Fruit fly (Drosophila melanogaster) whole organism, embryonic: Measurements from ENCODE around the gene CG33093.

Source experiments
- CG11398 ChIP-seq: fragments of 200-800 bp; sonication (Bioruptor generic); optimal IDR thresholded peaks from 2 replicates; lab custom pipeline; 2016; ENCODE audit warnings: missing biosample characterization, missing genetic modification characterization
- CG12071 ChIP-seq: fragments of 200-800 bp; sonication (Bioruptor generic); optimal IDR thresholded peaks from 3 replicates; lab custom pipeline; 2018; ENCODE audit warnings: missing biosample characterization, mild to moderate bottlenecking, missing genetic modification characterization
- CG1233 ChIP-seq: fragments of 200-800 bp; sonication (Bioruptor generic); optimal IDR thresholded peaks from 4 replicates; lab custom pipeline; 2018; ENCODE audit warnings: missing biosample characterization, mild to moderate bottlenecking, missing genetic modification characterization
- CG13296 ChIP-seq: fragments of 200-800 bp; sonication (Bioruptor generic); optimal IDR thresholded peaks from 3 replicates; lab custom pipeline; 2018; ENCODE audit warnings: missing biosample characterization, mild to moderate bottlenecking, missing genetic modification characterization
- CG14441 ChIP-seq: fragments of 200-800 bp; sonication (Bioruptor generic); IDR thresholded peaks from 2 replicates; pipeline ENCODE4 v1.3.6; 2022; ENCODE audit warnings: missing biosample characterization, missing genetic modification characterization
- CG15011 ChIP-seq: fragments of 200-800 bp; sonication (Bioruptor generic); optimal IDR thresholded peaks from 3 replicates; lab custom pipeline; 2018; ENCODE audit warnings: missing biosample characterization, mild to moderate bottlenecking, missing genetic modification characterization
- CG15514 ChIP-seq: fragments of 200-800 bp; sonication (Bioruptor generic); optimal IDR thresholded peaks from 3 replicates; lab custom pipeline; 2017; ENCODE audit warnings: missing biosample characterization, missing genetic modification characterization, mild to moderate bottlenecking, moderate library complexity, missing genetic modification reagents
- CG15601 ChIP-seq: fragments of 200-800 bp; sonication (Bioruptor generic); optimal IDR thresholded peaks from 3 replicates; lab custom pipeline; 2019; ENCODE audit warnings: missing biosample characterization, mild to moderate bottlenecking, missing genetic modification characterization, moderate library complexity
- CG18476 ChIP-seq: fragments of 200-800 bp; sonication (Bioruptor generic); optimal IDR thresholded peaks from 2 replicates; lab custom pipeline; 2016; ENCODE audit warnings: missing biosample characterization, mild to moderate bottlenecking, missing genetic modification characterization
- CG2116 ChIP-seq: fragments of 200-800 bp; sonication (Bioruptor generic); optimal IDR thresholded peaks from 3 replicates; lab custom pipeline; 2018; ENCODE audit warnings: missing biosample characterization, mild to moderate bottlenecking, missing genetic modification characterization
- CG2199 ChIP-seq: fragments of 200-800 bp; sonication (Bioruptor generic); IDR thresholded peaks from 3 replicates; pipeline ENCODE4 v1.3.6; 2022; ENCODE audit warnings: missing biosample characterization, missing genetic modification characterization
- CG3065 ChIP-seq: fragments of 200-800 bp; sonication (Bioruptor generic); optimal IDR thresholded peaks from 2 replicates; lab custom pipeline; 2016; ENCODE audit warnings: missing biosample characterization, missing genetic modification characterization
- CG32772 ChIP-seq: fragments of 200-800 bp; sonication (Bioruptor generic); IDR thresholded peaks from 2 replicates; pipeline ENCODE4 v1.3.6; 2022; ENCODE audit warnings: missing biosample characterization, missing genetic modification characterization
- CG42726 ChIP-seq: fragments of 200-800 bp; sonication (Bioruptor generic); IDR thresholded peaks from 2 replicates; pipeline ENCODE4 v1.3.6; 2022; ENCODE audit warnings: missing biosample characterization, missing genetic modification characterization; ENCODE audit not compliant: partially characterized antibody
- CG5953 ChIP-seq: fragments of 200-800 bp; sonication (Bioruptor generic); IDR thresholded peaks from 2 replicates; pipeline ENCODE4 v1.3.6; 2022; ENCODE audit warnings: missing biosample characterization, missing genetic modification characterization
- CG8924 ChIP-seq: fragments of 200-800 bp; optimal IDR thresholded peaks from 3 replicates; lab custom pipeline; 2019; ENCODE audit warnings: missing biosample characterization, mild to moderate bottlenecking, missing genetic modification characterization, moderate library complexity
- CG9215 ChIP-seq: fragments of 200-800 bp; sonication (Bioruptor generic); IDR thresholded peaks from 2 replicates; pipeline ENCODE4 v1.3.6; 2022; ENCODE audit warnings: missing biosample characterization, missing genetic modification characterization
- Chrac-16 ChIP-seq: fragments of 200-800 bp; sonication (Bioruptor generic); optimal IDR thresholded peaks from 3 replicates; lab custom pipeline; 2016; ENCODE audit warnings: missing biosample characterization, missing genetic modification characterization
- Dll ChIP-seq: fragments of 200-800 bp; sonication (Bioruptor generic); IDR thresholded peaks from 4 replicates; pipeline ENCODE4 v1.3.6; 2022; ENCODE audit warnings: missing biosample characterization, missing genetic modification characterization; ENCODE audit not compliant: partially characterized antibody
- Dp ChIP-seq: fragments of 200-800 bp; sonication (Bioruptor generic); optimal IDR thresholded peaks from 2 replicates; lab custom pipeline; 2018; ENCODE audit warnings: missing biosample characterization, mild to moderate bottlenecking, missing genetic modification characterization, moderate library complexity
- H2.0 ChIP-seq: fragments of 200-800 bp; sonication (Bioruptor generic); IDR thresholded peaks from 2 replicates; pipeline ENCODE4 v1.3.6; 2022; ENCODE audit warnings: missing biosample characterization, missing genetic modification characterization
- HHEX ChIP-seq: fragments of 200-800 bp; sonication (Bioruptor generic); optimal IDR thresholded peaks from 3 replicates; lab custom pipeline; 2017; ENCODE audit warnings: missing biosample characterization, mild to moderate bottlenecking, missing genetic modification characterization, missing genetic modification reagents
- HmgD ChIP-seq: fragments of 200-800 bp; sonication (Bioruptor generic); optimal IDR thresholded peaks from 3 replicates; lab custom pipeline; 2016; ENCODE audit warnings: missing biosample characterization, missing genetic modification characterization
- HmgZ ChIP-seq: fragments of 200-800 bp; sonication (Bioruptor generic); optimal IDR thresholded peaks from 2 replicates; lab custom pipeline; 2018; ENCODE audit warnings: missing biosample characterization, mild to moderate bottlenecking, missing genetic modification characterization
- Hr78 ChIP-seq, 2 experiments: fragments of 200-800 bp in 1 of 2; fragments of >200 bp in 1 of 2; sonication (Bioruptor generic) in 1 of 2; optimal IDR thresholded peaks; 2 replicates each; lab custom pipeline; 2017 to 2019; ENCODE audit warnings: missing biosample characterization in 2 of 2, missing genetic modification characterization in 2 of 2, mild to moderate bottlenecking in 1 of 2, moderate library complexity in 1 of 2
- Lhr ChIP-seq: fragments of 200-800 bp; sonication (Bioruptor generic); optimal IDR thresholded peaks from 3 replicates; lab custom pipeline; 2017; ENCODE audit warnings: mild to moderate bottlenecking, missing biosample characterization, missing genetic modification reagents, missing genetic modification characterization
- MBD-R2 ChIP-seq: fragments of 200-800 bp; sonication (Bioruptor generic); IDR thresholded peaks from 2 replicates; pipeline ENCODE4 v1.3.6; 2022; ENCODE audit warnings: missing biosample characterization, missing genetic modification characterization
- Neu2 ChIP-seq: fragments of 200-800 bp; sonication (Bioruptor generic); optimal IDR thresholded peaks from 3 replicates; lab custom pipeline; 2016; ENCODE audit warnings: missing biosample characterization, missing genetic modification characterization, borderline replicate concordance
- Nf-YC ChIP-seq: fragments of 200-800 bp; optimal IDR thresholded peaks from 3 replicates; lab custom pipeline; 2019; ENCODE audit warnings: missing biosample characterization, mild to moderate bottlenecking, missing genetic modification characterization, moderate library complexity
- Ravus ChIP-seq: fragments of 200-800 bp; sonication (Bioruptor generic); IDR thresholded peaks from 2 replicates; pipeline ENCODE4 v1.3.6; 2022; ENCODE audit warnings: missing biosample characterization, missing genetic modification characterization
- Rfx ChIP-seq: fragments of 200-800 bp; sonication (Bioruptor generic); IDR thresholded peaks from 2 replicates; pipeline ENCODE4 v1.3.6; 2022; ENCODE audit warnings: missing biosample characterization, missing genetic modification characterization
- Sin3A ChIP-seq: fragments of >200 bp; optimal IDR thresholded peaks from 2 replicates; lab custom pipeline; 2018
- Stat92E ChIP-seq, 3 experiments: fragments of >200 bp in 2 of 3; fragments of 200-800 bp in 1 of 3; sonication (Bioruptor generic) in 1 of 3; optimal IDR thresholded peaks; 2 replicates each; lab custom pipeline; 2017 to 2019; ENCODE audit warnings: missing biosample characterization in 3 of 3, missing genetic modification characterization in 3 of 3, mild to moderate bottlenecking in 1 of 3, moderate library complexity in 1 of 3
- Usf ChIP-seq: fragments of 200-800 bp; sonication (Bioruptor generic); optimal IDR thresholded peaks from 2 replicates; lab custom pipeline; 2017; ENCODE audit warnings: missing genotype, missing biosample characterization, missing genetic modification characterization
- Vsx1 ChIP-seq: fragments of 200-800 bp; sonication (Bioruptor generic); optimal IDR thresholded peaks from 2 replicates; lab custom pipeline; 2017; ENCODE audit warnings: missing biosample characterization, mild to moderate bottlenecking, missing genetic modification characterization, missing genetic modification reagents
- bab2 ChIP-seq: fragments of 200-800 bp; sonication (Bioruptor generic); optimal IDR thresholded peaks from 2 replicates; lab custom pipeline; 2016; ENCODE audit warnings: missing biosample characterization, missing genetic modification characterization
- ci ChIP-seq: fragments of 200-800 bp; sonication (Bioruptor generic); IDR thresholded peaks from 3 replicates; pipeline ENCODE4 v1.3.6; 2022; ENCODE audit warnings: missing biosample characterization, missing genetic modification characterization
- crc ChIP-seq: fragments of 200-800 bp; sonication (Bioruptor generic); optimal IDR thresholded peaks from 2 replicates; lab custom pipeline; 2016; ENCODE audit warnings: missing biosample characterization, missing genetic modification characterization
- ewg ChIP-seq: fragments of 200-800 bp; sonication (Bioruptor generic); optimal IDR thresholded peaks from 3 replicates; lab custom pipeline; 2017; ENCODE audit warnings: mild to moderate bottlenecking, missing biosample characterization, missing genetic modification reagents, missing genetic modification characterization
- insv ChIP-seq, 2 experiments: fragments of 200-800 bp; sonication (Bioruptor generic); optimal IDR thresholded peaks; 3 replicates each; lab custom pipeline; 2016 to 2018; ENCODE audit warnings: missing biosample characterization in 2 of 2, missing genetic modification characterization in 2 of 2
- jing ChIP-seq: fragments of 200-800 bp; sonication (Bioruptor generic); optimal IDR thresholded peaks from 2 replicates; lab custom pipeline; 2018; ENCODE audit warnings: missing biosample characterization, mild to moderate bottlenecking, missing genetic modification characterization
- mld ChIP-seq: fragments of 200-800 bp; sonication (Bioruptor generic); IDR thresholded peaks from 3 replicates; pipeline ENCODE4 v1.3.6; 2022; ENCODE audit warnings: missing biosample characterization, missing genetic modification characterization; ENCODE audit not compliant: partially characterized antibody
- otp ChIP-seq: fragments of 200-800 bp; sonication (Bioruptor generic); IDR thresholded peaks from 3 replicates; pipeline ENCODE4, ENCODE4 v1.3.6; 2022; ENCODE audit warnings: missing biosample characterization, missing genetic modification characterization
- rib ChIP-seq: fragments of 200-800 bp; sonication (Bioruptor generic); IDR thresholded peaks from 2 replicates; pipeline ENCODE4 v1.3.6; 2022; ENCODE audit warnings: missing biosample characterization, missing genetic modification characterization
- sens ChIP-seq: fragments of 200-800 bp; sonication (Bioruptor generic); peaks from one replicate; lab custom pipeline; 2016; ENCODE audit warnings: missing biosample characterization, missing genetic modification characterization
- tin ChIP-seq: fragments of 200-800 bp; sonication (Bioruptor generic); optimal IDR thresholded peaks from 3 replicates; lab custom pipeline; 2016; ENCODE audit warnings: missing biosample characterization, missing genetic modification characterization
- tio ChIP-seq: fragments of 200-800 bp; sonication (Bioruptor generic); optimal IDR thresholded peaks from 2 replicates; lab custom pipeline; 2017; ENCODE audit warnings: missing biosample characterization, missing genetic modification characterization, inconsistent platforms
- trem ChIP-seq: fragments of 200-800 bp; optimal IDR thresholded peaks from 3 replicates; lab custom pipeline; 2019; ENCODE audit warnings: missing biosample characterization, mild to moderate bottlenecking, missing genetic modification characterization, moderate library complexity
- vnd ChIP-seq: fragments of 200-800 bp; sonication (Bioruptor generic); IDR thresholded peaks from 3 replicates; pipeline ENCODE4 v1.3.6; 2022; ENCODE audit warnings: missing biosample characterization, missing genetic modification characterization; ENCODE audit not compliant: partially characterized antibody
- wdn ChIP-seq: fragments of 200-800 bp; sonication (Bioruptor generic); IDR thresholded peaks from 2 replicates; pipeline ENCODE4 v1.3.6; 2022; ENCODE audit warnings: missing biosample characterization, missing genetic modification characterization

The CG33093 gene

DNA sequence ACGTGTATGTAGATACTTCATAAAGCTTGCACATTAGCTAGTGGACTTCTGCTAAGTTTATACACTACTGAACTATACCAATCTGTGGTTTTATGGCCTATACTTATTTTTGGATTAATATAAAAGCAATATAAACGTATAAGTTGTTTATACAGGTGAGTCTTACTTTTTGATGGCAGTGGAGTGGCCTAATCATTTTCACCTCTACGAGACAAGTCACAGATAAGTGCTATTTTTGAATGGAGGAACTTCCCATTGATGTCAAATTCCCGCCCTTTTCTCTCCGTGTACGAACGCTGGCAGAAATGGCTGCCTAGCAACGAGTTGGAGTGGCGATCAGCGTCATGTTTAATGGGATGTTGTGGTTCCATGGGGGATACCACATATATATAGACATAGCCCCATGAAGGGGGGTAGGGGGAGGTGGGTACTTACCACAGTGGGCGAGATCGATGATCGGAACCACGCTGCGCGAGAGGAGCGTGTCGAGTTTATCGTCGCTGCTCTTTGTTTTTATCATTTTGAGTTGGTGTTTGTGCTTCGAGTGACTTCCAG, 5.3 kb downstream of the CG33093 start (continued):
- TF ChIP-seq Dll (GFP tag; lab: Robert Waterston, UW) (no peak), Rfx (GFP tag; lab: Robert Waterston, UW) (peak; percentile 53), ci (GFP tag; lab: Robert Waterston, UW) (no peak), CG5953 (GFP tag; lab: Robert Waterston, UW) (no peak), CG42726 (GFP tag; lab: Robert Waterston, UW) (no peak), HmgZ (tag; lab: Kevin White, UChicago) (no peak), CG2199 (no peak), CG15011 (GFP tag; lab: Kevin White, UChicago) (no peak), CG18476 (GFP tag; lab: Kevin White, UChicago) (peak; percentile 11), MBD-R2 (no peak; the same call in 1 of the 2 replicates), CG1233 (GFP tag; lab: Kevin White, UChicago) (no peak), tio (GFP tag; lab: Kevin White, UChicago) (peak; percentile 43), otp (GFP tag; lab: Robert Waterston, UW) (0 out of 3 replicates have a peak, but pooled peaks have one; percentile 47), CG15601 (no peak), Hr78 (GFP tag; optimal IDR thresholded peaks at IDR 0.05; lab: Kevin White, UChicago) (no peak), sens (GFP tag; lab: Kevin White, UChicago) (peak; percentile 72), CG11398 (GFP tag; lab: Kevin White, UChicago) (no peak), vnd (GFP tag; lab: Robert Waterston, UW) (no peak), CG2116 (no peak), CG14441 (GFP tag; lab: Robert Waterston, UW) (peak; percentile 59), ewg (no peak), Sin3A (lab: Kevin White, UChicago) (no peak), crc (no peak), Chrac-16 (GFP tag; lab: Kevin White, UChicago) (no peak), CG32772 (GFP tag; lab: Robert Waterston, UW) (no peak), Ravus (no peak), HHEX (no peak), Lhr (no peak), H2.0 (peak; percentile 18; the same call in 1 of the 2 replicates), CG3065 (GFP tag; lab: Kevin White, UChicago) (no peak), HmgD (GFP tag; lab: Kevin White, UChicago) (no peak), CG9215 (GFP tag; lab: Robert Waterston, UW) (no peak), Nf-YC (no peak), Usf (no peak), wdn (GFP tag; lab: Robert Waterston, UW) (no peak), CG15514 (GFP tag; lab: Kevin White, UChicago) (no peak), Vsx1 (GFP tag; lab: Kevin White, UChicago) (peak; percentile 27), Neu2 (no peak), jing (GFP tag; lab: Kevin White, UChicago) (no peak), CG12071 (GFP tag; lab: Kevin White, UChicago) (no peak), Dp (GFP tag; lab: Kevin White, UChicago) (no peak), bab2 (GFP tag; lab: Kevin White, UChicago) (peak; percentile 30), CG13296 (GFP tag; lab: Kevin White, UChicago) (no peak), insv (GFP tag; optimal IDR thresholded peaks at IDR 0.05; lab: Kevin White, UChicago) (no peak), tin (GFP tag; lab: Kevin White, UChicago) (peak; percentile 16), trem (tag; lab: Kevin White, UChicago) (no peak), Stat92E (GFP tag; optimal IDR thresholded peaks at IDR 0.05; lab: Kevin White, UChicago) (no peak), CG8924 (tag; lab: Kevin White, UChicago) (no peak), rib (GFP tag; lab: Robert Waterston, UW) (no peak), mld (no peak)
